Fruit fly (Drosophila melanogaster) whole organism, embryonic: ENCODE data around the gene Nf-YA.

Experiments used
- Atf-2 ChIP-seq: fragments of 200-800 bp; sonication (Bioruptor generic); optimal IDR thresholded peaks from 2 replicates; lab custom pipeline; 2016; ENCODE audit warnings: missing biosample characterization, missing genetic modification characterization
- Atf3 ChIP-seq: fragments of 200-800 bp; sonication (Bioruptor generic); optimal IDR thresholded peaks from 3 replicates; lab custom pipeline; 2016; ENCODE audit warnings: missing biosample characterization, missing genetic modification characterization
- CG1024 ChIP-seq: fragments of 200-800 bp; sonication (Bioruptor generic); IDR thresholded peaks from 2 replicates; pipeline ENCODE4 v1.3.6; 2022; ENCODE audit warnings: missing biosample characterization, missing genetic modification characterization
- CG10321 ChIP-seq: fragments of 200-800 bp; sonication (Bioruptor generic); IDR thresholded peaks from 2 replicates; pipeline ENCODE4 v1.3.6; 2022; ENCODE audit warnings: missing biosample characterization, missing genetic modification characterization
- CG12236 ChIP-seq: fragments of 200-800 bp; sonication (Bioruptor generic); optimal IDR thresholded peaks from 2 replicates; lab custom pipeline; 2016; ENCODE audit warnings: missing biosample characterization, missing genetic modification characterization
- CG14965 ChIP-seq: fragments of 200-800 bp; sonication (Bioruptor generic); optimal IDR thresholded peaks from 2 replicates; lab custom pipeline; 2016; ENCODE audit warnings: missing biosample characterization, missing genetic modification characterization, borderline replicate concordance
- CG17359 ChIP-seq: fragments of 200-800 bp; sonication (Bioruptor generic); optimal IDR thresholded peaks from 3 replicates; lab custom pipeline; 2018; ENCODE audit warnings: missing biosample characterization, mild to moderate bottlenecking, missing genetic modification characterization, moderate library complexity
- CG17568 ChIP-seq: fragments of 200-800 bp; sonication (Bioruptor generic); optimal IDR thresholded peaks from 2 replicates; lab custom pipeline; 2018; ENCODE audit warnings: missing biosample characterization, mild to moderate bottlenecking, missing genetic modification characterization, moderate library complexity
- CG17829 ChIP-seq: fragments of 200-800 bp; optimal IDR thresholded peaks from 2 replicates; lab custom pipeline; 2019; ENCODE audit warnings: missing biosample characterization, mild to moderate bottlenecking, missing genetic modification characterization, moderate library complexity
- CG2116 ChIP-seq: fragments of 200-800 bp; sonication (Bioruptor generic); optimal IDR thresholded peaks from 3 replicates; lab custom pipeline; 2018; ENCODE audit warnings: missing biosample characterization, mild to moderate bottlenecking, missing genetic modification characterization
- CG2202 ChIP-seq: fragments of 200-800 bp; sonication (Bioruptor generic); optimal IDR thresholded peaks from 2 replicates; lab custom pipeline; 2018; ENCODE audit warnings: missing biosample characterization, mild to moderate bottlenecking, missing genetic modification characterization
- CG30020 ChIP-seq: fragments of 200-800 bp; optimal IDR thresholded peaks from 2 replicates; lab custom pipeline; 2019; ENCODE audit warnings: missing biosample characterization, mild to moderate bottlenecking, missing genetic modification characterization, moderate library complexity
- CG3065 ChIP-seq: fragments of 200-800 bp; sonication (Bioruptor generic); optimal IDR thresholded peaks from 2 replicates; lab custom pipeline; 2016; ENCODE audit warnings: missing biosample characterization, missing genetic modification characterization
- CG33213 ChIP-seq: fragments of 200-800 bp; sonication (Bioruptor generic); optimal IDR thresholded peaks from 3 replicates; lab custom pipeline; 2016; ENCODE audit warnings: missing biosample characterization, missing genetic modification characterization
- CG4707 ChIP-seq: fragments of 200-800 bp; sonication (Bioruptor generic); optimal IDR thresholded peaks from 2 replicates; lab custom pipeline; 2018; ENCODE audit warnings: missing biosample characterization, mild to moderate bottlenecking, missing genetic modification characterization, moderate library complexity
- CG5245 ChIP-seq: fragments of 200-800 bp; sonication (Bioruptor generic); optimal IDR thresholded peaks from 3 replicates; lab custom pipeline; 2016; ENCODE audit warnings: missing biosample characterization, missing genetic modification characterization
- CG8765 ChIP-seq: fragments of 200-800 bp; sonication (Bioruptor generic); IDR thresholded peaks from 2 replicates; pipeline ENCODE4 v1.3.6; 2022; ENCODE audit warnings: missing biosample characterization, missing genetic modification characterization
- CG8924 ChIP-seq: fragments of 200-800 bp; optimal IDR thresholded peaks from 3 replicates; lab custom pipeline; 2019; ENCODE audit warnings: missing biosample characterization, mild to moderate bottlenecking, missing genetic modification characterization, moderate library complexity
- CkIIα-i1 ChIP-seq: fragments of 200-800 bp; sonication (Bioruptor generic); IDR thresholded peaks from 2 replicates; pipeline ENCODE4 v1.3.6; 2022; ENCODE audit warnings: missing biosample characterization, missing genetic modification characterization
- Dll ChIP-seq: fragments of 200-800 bp; sonication (Bioruptor generic); IDR thresholded peaks from 4 replicates; pipeline ENCODE4 v1.3.6; 2022; ENCODE audit warnings: missing biosample characterization, missing genetic modification characterization; ENCODE audit not compliant: partially characterized antibody
- Gsc ChIP-seq: fragments of 200-800 bp; sonication (Bioruptor generic); IDR thresholded peaks from 2 replicates; pipeline ENCODE4 v1.3.6; 2022; ENCODE audit warnings: missing biosample characterization, missing genetic modification characterization
- HLH54F ChIP-seq: fragments of 200-800 bp; sonication (Bioruptor generic); optimal IDR thresholded peaks from 3 replicates; lab custom pipeline; 2016; ENCODE audit warnings: missing biosample characterization, missing genetic modification characterization
- Jarid2 ChIP-seq: fragments of 200-800 bp; sonication (Bioruptor generic); optimal IDR thresholded peaks from 3 replicates; lab custom pipeline; 2017; ENCODE audit warnings: mild to moderate bottlenecking, missing biosample characterization, missing genetic modification reagents, missing genetic modification characterization
- Oli ChIP-seq: fragments of 200-800 bp; sonication (Bioruptor generic); optimal IDR thresholded peaks from 2 replicates; lab custom pipeline; 2018; ENCODE audit warnings: missing biosample characterization, mild to moderate bottlenecking, missing genetic modification characterization, moderate library complexity
- Ravus ChIP-seq: fragments of 200-800 bp; sonication (Bioruptor generic); IDR thresholded peaks from 2 replicates; pipeline ENCODE4 v1.3.6; 2022; ENCODE audit warnings: missing biosample characterization, missing genetic modification characterization
- Rx ChIP-seq: fragments of 200-800 bp; sonication (Bioruptor generic); IDR thresholded peaks from 2 replicates; pipeline ENCODE4 v1.3.6; 2022; ENCODE audit warnings: missing biosample characterization, missing genetic modification characterization
- Six4 ChIP-seq: fragments of 200-800 bp; sonication (Bioruptor generic); optimal IDR thresholded peaks from 2 replicates; lab custom pipeline; 2016; ENCODE audit warnings: missing biosample characterization, missing genetic modification characterization
- Ssrp ChIP-seq: fragments of 200-800 bp; sonication (Bioruptor generic); optimal IDR thresholded peaks from 2 replicates; lab custom pipeline; 2018; ENCODE audit warnings: missing biosample characterization, mild to moderate bottlenecking, missing genetic modification characterization, moderate library complexity
- al ChIP-seq: fragments of 200-800 bp; sonication (Bioruptor generic); IDR thresholded peaks from 2 replicates; pipeline ENCODE4 v1.3.6; 2022; ENCODE audit warnings: missing biosample characterization, missing genetic modification characterization
- az2 ChIP-seq: fragments of 200-800 bp; sonication (Bioruptor generic); optimal IDR thresholded peaks from 3 replicates; lab custom pipeline; 2016; ENCODE audit warnings: missing biosample characterization, missing genetic modification characterization
- cwo ChIP-seq: fragments of 200-800 bp; sonication (Bioruptor generic); optimal IDR thresholded peaks from 3 replicates; lab custom pipeline; 2017; ENCODE audit warnings: missing biosample characterization, missing genetic modification characterization, mild to moderate bottlenecking, moderate library complexity, missing genetic modification reagents
- dmrt11E ChIP-seq: fragments of 200-800 bp; sonication (Bioruptor generic); optimal IDR thresholded peaks from 3 replicates; lab custom pipeline; 2018; ENCODE audit warnings: missing biosample characterization, mild to moderate bottlenecking, missing genetic modification characterization, moderate library complexity
- ewg ChIP-seq: fragments of 200-800 bp; sonication (Bioruptor generic); optimal IDR thresholded peaks from 3 replicates; lab custom pipeline; 2017; ENCODE audit warnings: mild to moderate bottlenecking, missing biosample characterization, missing genetic modification reagents, missing genetic modification characterization
- eyg ChIP-seq: fragments of 200-800 bp; sonication (Bioruptor generic); optimal IDR thresholded peaks from 3 replicates; lab custom pipeline; 2016; ENCODE audit warnings: missing biosample characterization, missing genetic modification characterization
- fd102C ChIP-seq: fragments of 200-800 bp; sonication (Bioruptor generic); optimal IDR thresholded peaks from 2 replicates; lab custom pipeline; 2018; ENCODE audit warnings: missing biosample characterization, mild to moderate bottlenecking, missing genetic modification characterization, moderate library complexity
- fru ChIP-seq: fragments of >200 bp; optimal IDR thresholded peaks from 2 replicates; lab custom pipeline; 2017
- lola ChIP-seq, 3 experiments: fragments of >200 bp in 2 of 3; fragments of 200-800 bp in 1 of 3; sonication (Bioruptor generic) in 1 of 3; optimal IDR thresholded peaks; 2 replicates each; lab custom pipeline; 2017 to 2019; ENCODE audit warnings: missing biosample characterization in 3 of 3, missing genetic modification characterization in 3 of 3, mild to moderate bottlenecking in 1 of 3, moderate library complexity in 1 of 3
- maf-S ChIP-seq: fragments of 200-800 bp; sonication (Bioruptor generic); optimal IDR thresholded peaks from 2 replicates; lab custom pipeline; 2016; ENCODE audit warnings: missing biosample characterization, missing genetic modification characterization
- pan ChIP-seq, 4 experiments: fragments of >200 bp in 3 of 4; fragments of 200-800 bp in 1 of 4; sonication (Bioruptor generic) in 1 of 4; optimal IDR thresholded peaks in 3 of 4; IDR thresholded peaks in 1 of 4; 2 replicates each; pipeline versions ENCODE4 v1.3.6 to Lab custom; 2017 to 2022; ENCODE audit warnings: missing biosample characterization in 2 of 4, missing genetic modification characterization in 2 of 4, mixed read lengths in 1 of 4
- scrt ChIP-seq: fragments of 200-800 bp; sonication (Bioruptor generic); optimal IDR thresholded peaks from 2 replicates; lab custom pipeline; 2018; ENCODE audit warnings: missing biosample characterization, mild to moderate bottlenecking, missing genetic modification characterization, moderate library complexity
- sens-2 ChIP-seq: fragments of 200-800 bp; sonication (Bioruptor generic); IDR thresholded peaks from 2 replicates; pipeline ENCODE4 v1.3.6; 2022; ENCODE audit warnings: missing biosample characterization, missing genetic modification characterization
- sim ChIP-seq: fragments of 200-800 bp; sonication (Bioruptor generic); IDR thresholded peaks from 2 replicates; pipeline ENCODE4 v1.3.6; 2022; ENCODE audit warnings: missing biosample characterization, missing genetic modification characterization
- sob ChIP-seq: fragments of 200-800 bp; sonication (Bioruptor generic); IDR thresholded peaks from 2 replicates; pipeline ENCODE4 v1.3.6; 2022; ENCODE audit warnings: missing biosample characterization, missing genetic modification characterization
- sqz ChIP-seq: fragments of 200-800 bp; sonication (Bioruptor generic); optimal IDR thresholded peaks from 3 replicates; lab custom pipeline; 2018; ENCODE audit warnings: missing biosample characterization, mild to moderate bottlenecking, missing genetic modification characterization
- tgo ChIP-seq: fragments of 200-800 bp; sonication (Bioruptor generic); IDR thresholded peaks from 3 replicates; pipeline ENCODE4 v1.3.6; 2022; ENCODE audit warnings: missing biosample characterization, missing genetic modification characterization
- tna ChIP-seq: fragments of 200-800 bp; sonication (Bioruptor generic); IDR thresholded peaks from 2 replicates; pipeline ENCODE4 v1.3.6; 2022; ENCODE audit warnings: missing biosample characterization, missing genetic modification characterization; ENCODE audit not compliant: partially characterized antibody
- toy ChIP-seq: fragments of 200-800 bp; sonication (Bioruptor generic); IDR thresholded peaks from 2 replicates; pipeline ENCODE4 v1.3.6; 2022; ENCODE audit warnings: missing biosample characterization, missing genetic modification characterization
- twi ChIP-seq: fragments of 200-800 bp; optimal IDR thresholded peaks from 2 replicates; lab custom pipeline; 2019; ENCODE audit warnings: missing biosample characterization, mild to moderate bottlenecking, missing genetic modification characterization, moderate library complexity
- unc-4 ChIP-seq: fragments of 200-800 bp; sonication (Bioruptor generic); IDR thresholded peaks from 2 replicates; pipeline ENCODE4 v1.3.6; 2022; ENCODE audit warnings: missing biosample characterization, missing genetic modification characterization; ENCODE audit not compliant: partially characterized antibody
- vvl ChIP-seq: fragments of 200-800 bp; sonication (Bioruptor generic); IDR thresholded peaks from 2 replicates; pipeline ENCODE4 v1.3.6; 2022; ENCODE audit warnings: missing biosample characterization, missing genetic modification characterization

The Nf-YA gene

DNA sequence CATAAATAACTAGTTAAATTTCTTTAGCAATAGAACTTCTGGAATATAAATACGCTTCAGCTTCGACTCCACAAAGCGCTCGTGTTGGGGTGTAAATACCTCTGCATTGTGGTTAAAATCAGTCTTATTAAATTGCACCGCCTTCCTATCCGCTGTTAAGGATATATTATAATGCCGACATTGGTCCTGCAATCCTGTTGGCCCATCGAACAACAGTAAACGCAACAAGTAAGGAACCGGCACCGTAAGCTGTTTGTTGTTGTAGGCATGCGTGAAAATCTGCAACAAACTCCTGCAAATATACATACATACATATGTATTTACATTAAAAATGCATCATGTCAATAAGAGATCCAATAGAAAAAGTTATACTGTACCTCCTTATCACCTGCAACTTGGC is 14.3 kb upstream of the Nf-YA start (continued):
- TF ChIP-seq CG1024 (GFP tag; lab: Robert Waterston, UW) (no peak), Ssrp (tag; lab: Kevin White, UChicago) (no peak), CkIIα-i1 (no peak), CG8924 (tag; lab: Kevin White, UChicago) (no peak), az2 (GFP tag; lab: Kevin White, UChicago) (no peak), CG12236 (GFP tag; lab: Kevin White, UChicago) (no peak), CG14965 (no peak), scrt (GFP tag; lab: Kevin White, UChicago) (peak; percentile 95), Ravus (GFP tag; lab: Robert Waterston, UW) (no peak), Oli (tag; lab: Kevin White, UChicago) (no peak), cwo (GFP tag; lab: Kevin White, UChicago) (no peak), ewg (GFP tag; lab: Kevin White, UChicago) (peak; percentile 6), sens-2 (GFP tag; lab: Robert Waterston, UW) (no peak), CG5245 (GFP tag; lab: Kevin White, UChicago) (no peak), CG2116 (GFP tag; lab: Kevin White, UChicago) (no peak), Six4 (GFP tag; lab: Kevin White, UChicago) (no peak)

DNA sequence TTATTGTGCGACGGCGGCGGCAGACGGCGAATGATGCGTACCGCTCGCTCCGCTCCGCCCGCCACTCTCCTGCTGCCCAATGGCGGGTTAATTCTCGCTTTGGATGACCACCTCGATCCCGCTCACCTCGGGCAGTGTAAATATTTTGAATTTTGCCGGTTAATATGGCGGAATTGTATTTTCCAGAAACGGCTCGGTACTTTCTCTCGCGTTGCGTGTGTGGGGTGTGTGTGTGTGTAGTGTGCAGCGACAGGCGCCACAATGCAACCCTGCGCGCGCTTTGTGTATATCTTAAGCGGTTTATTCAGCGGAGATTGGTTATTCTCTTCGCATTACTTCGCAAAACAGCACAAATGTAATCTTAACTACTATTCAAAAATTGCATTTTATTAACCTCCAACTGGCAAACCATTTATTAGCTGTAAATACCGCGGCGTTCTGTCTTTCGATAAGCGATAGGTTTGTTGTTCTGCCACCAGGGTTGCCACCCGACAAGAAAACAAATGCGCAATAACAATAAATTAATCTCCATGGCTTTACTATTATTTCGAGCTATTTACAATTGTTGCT is 13.8 kb upstream of the Nf-YA start, which contains the start of the genes phol and CG3552:
phol (minus strand) TSS at position 463 of the 570 bp plus-strand sequence.
CG3552 (plus strand) TSS at position 500 of the 570 bp plus-strand sequence.
- TF ChIP-seq Atf3 (no peak), CG33213 (GFP tag; lab: Kevin White, UChicago) (no peak), CG4707 (GFP tag; lab: Kevin White, UChicago) (no peak), pan (optimal IDR thresholded peaks at IDR 0.05; lab: Kevin White, UChicago) (no peak), pan (GFP tag; optimal IDR thresholded peaks at IDR 0.05 in 1 of 2, IDR thresholded peaks at IDR 0.05 in 1 of 2) (no peak), eyg (no peak), sob (GFP tag; lab: Robert Waterston, UW) (0 out of 2 replicates have a peak, but pooled peaks have one; percentile 6), Atf-2 (peak; percentile 4), Gsc (GFP tag; lab: Robert Waterston, UW) (no peak), twi (tag; lab: Kevin White, UChicago) (no peak), Dll (GFP tag; lab: Robert Waterston, UW) (peak; percentile 52; the same call in 1 of the 4 replicates), CG8765 (no peak), HLH54F (GFP tag; lab: Kevin White, UChicago) (no peak), vvl (GFP tag; lab: Robert Waterston, UW) (no peak), CG3065 (GFP tag; lab: Kevin White, UChicago) (no peak), fd102C (GFP tag; lab: Kevin White, UChicago) (no peak), maf-S (no peak), fru (no peak), CG2202 (tag; lab: Kevin White, UChicago) (no peak), sqz (no peak), Jarid2 (GFP tag; lab: Kevin White, UChicago) (no peak), unc-4 (GFP tag; lab: Robert Waterston, UW) (peak; percentile 43), CG17568 (GFP tag; lab: Kevin White, UChicago) (no peak), sim (GFP tag; lab: Robert Waterston, UW) (no peak), tna (GFP tag; lab: Robert Waterston, UW) (no peak), toy (no peak), dmrt11E (tag; lab: Kevin White, UChicago) (no peak), tgo (GFP tag; lab: Robert Waterston, UW) (no peak), CG10321 (GFP tag; lab: Robert Waterston, UW) (no peak), CG17359 (tag; lab: Kevin White, UChicago) (no peak), Rx (no peak), al (no peak), CG30020 (tag; lab: Kevin White, UChicago) (peak; percentile 59), CG17829 (tag; lab: Kevin White, UChicago) (peak; percentile 35), lola (GFP tag; optimal IDR thresholded peaks at IDR 0.05; lab: Kevin White, UChicago) (no peak)
